Worm (Caenorhabditis elegans) whole organism, L4/young adult: ENCODE data around the gene ntl-3.

Experiments
- W03F9.2 ChIP-seq: fragments of 150-350 bp; optimal IDR thresholded peaks from 2 replicates; lab custom pipeline; 2014; ENCODE audit warnings: missing biosample characterization, missing genetic modification characterization
- dao-5 ChIP-seq: sonication (generic microtip); optimal IDR thresholded peaks from 2 replicates; lab custom pipeline; 2016; ENCODE audit warnings: missing genotype, missing genetic modification characterization, moderate library complexity, missing compliant biosample characterization
- him-1 ChIP-seq: sonication (generic microtip); optimal IDR thresholded peaks from 2 replicates; lab custom pipeline; 2016; ENCODE audit warnings: missing genotype, missing genetic modification reagents, missing genetic modification characterization, missing compliant biosample characterization

ce11 chrIII:11824088-11824487, 22.2 kb downstream of the ntl-3 start:
- TF ChIP-seq him-1 (tag; lab: Kevin White, UChicago), result no peak
- no peak for TF ChIP-seq dao-5 (tag; lab: Kevin White, UChicago)
- no peak for TF ChIP-seq W03F9.2 (tag; lab: Kevin White, UChicago)
